Fruit fly (Drosophila melanogaster) whole organism, embryonic: Measurements from ENCODE around the gene CG7945.

Experiments
- B-H2 ChIP-seq: fragments of 200-800 bp; sonication (Bioruptor generic); optimal IDR thresholded peaks from 2 replicates; lab custom pipeline; 2018; ENCODE audit warnings: missing biosample characterization, mild to moderate bottlenecking, missing genetic modification characterization
- BEAF-32 ChIP-seq: fragments of 200-800 bp; sonication (Bioruptor generic); optimal IDR thresholded peaks from 3 replicates; lab custom pipeline; 2017; ENCODE audit warnings: missing biosample characterization, missing genetic modification characterization, mild to moderate bottlenecking, moderate library complexity, missing genetic modification reagents
- CG10267 ChIP-seq: fragments of 200-800 bp; sonication (Bioruptor generic); optimal IDR thresholded peaks from 2 replicates; lab custom pipeline; 2018; ENCODE audit warnings: missing biosample characterization, mild to moderate bottlenecking, missing genetic modification characterization, moderate library complexity
- CG10979 ChIP-seq: fragments of 200-800 bp; sonication (Bioruptor generic); optimal IDR thresholded peaks from 2 replicates; lab custom pipeline; 2018; ENCODE audit warnings: missing biosample characterization, mild to moderate bottlenecking, missing genetic modification characterization, moderate library complexity
- CG11093 ChIP-seq: fragments of 200-800 bp; sonication (Bioruptor generic); IDR thresholded peaks from 3 replicates; pipeline ENCODE4 v1.3.6; 2022; ENCODE audit warnings: missing biosample characterization, missing genetic modification characterization
- CG12391 ChIP-seq: fragments of 200-800 bp; sonication (Bioruptor generic); optimal IDR thresholded peaks from 3 replicates; lab custom pipeline; 2018; ENCODE audit warnings: missing biosample characterization, mild to moderate bottlenecking, missing genetic modification characterization, moderate library complexity
- CG15514 ChIP-seq: fragments of 200-800 bp; sonication (Bioruptor generic); optimal IDR thresholded peaks from 3 replicates; lab custom pipeline; 2017; ENCODE audit warnings: missing biosample characterization, missing genetic modification characterization, mild to moderate bottlenecking, moderate library complexity, missing genetic modification reagents
- CG1603 ChIP-seq: fragments of 200-800 bp; sonication (Bioruptor generic); optimal IDR thresholded peaks from 2 replicates; lab custom pipeline; 2019; ENCODE audit warnings: missing biosample characterization, mild to moderate bottlenecking, missing genetic modification characterization, moderate library complexity
- CG2116 ChIP-seq: fragments of 200-800 bp; sonication (Bioruptor generic); optimal IDR thresholded peaks from 3 replicates; lab custom pipeline; 2018; ENCODE audit warnings: missing biosample characterization, mild to moderate bottlenecking, missing genetic modification characterization
- CG2712 ChIP-seq: fragments of 200-800 bp; optimal IDR thresholded peaks from 3 replicates; lab custom pipeline; 2019; ENCODE audit warnings: missing biosample characterization, mild to moderate bottlenecking, missing genetic modification characterization, moderate library complexity
- CG33213 ChIP-seq: fragments of 200-800 bp; sonication (Bioruptor generic); optimal IDR thresholded peaks from 3 replicates; lab custom pipeline; 2016; ENCODE audit warnings: missing biosample characterization, missing genetic modification characterization
- CG34422 ChIP-seq: fragments of 200-800 bp; sonication (Bioruptor generic); IDR thresholded peaks from 3 replicates; pipeline ENCODE4 v1.3.6; 2022; ENCODE audit warnings: missing biosample characterization, missing genetic modification characterization
- CG42726 ChIP-seq: fragments of 200-800 bp; sonication (Bioruptor generic); IDR thresholded peaks from 2 replicates; pipeline ENCODE4 v1.3.6; 2022; ENCODE audit warnings: missing biosample characterization, missing genetic modification characterization; ENCODE audit not compliant: partially characterized antibody
- CG4707 ChIP-seq: fragments of 200-800 bp; sonication (Bioruptor generic); optimal IDR thresholded peaks from 2 replicates; lab custom pipeline; 2018; ENCODE audit warnings: missing biosample characterization, mild to moderate bottlenecking, missing genetic modification characterization, moderate library complexity
- CG6791 ChIP-seq: fragments of 200-800 bp; sonication (Bioruptor generic); IDR thresholded peaks from 3 replicates; pipeline ENCODE4 v1.3.6; 2022; ENCODE audit warnings: missing biosample characterization, missing genetic modification characterization; ENCODE audit not compliant: partially characterized antibody
- CG7372 ChIP-seq: fragments of 200-800 bp; sonication (Bioruptor generic); IDR thresholded peaks from 2 replicates; pipeline ENCODE4 v1.3.6; 2022; ENCODE audit warnings: missing biosample characterization, missing genetic modification characterization
- CG7987 ChIP-seq: fragments of 200-800 bp; sonication (Bioruptor generic); optimal IDR thresholded peaks from 2 replicates; lab custom pipeline; 2018; ENCODE audit warnings: missing biosample characterization, mild to moderate bottlenecking, missing genetic modification characterization, moderate library complexity
- Dip2 ChIP-seq: fragments of 200-800 bp; sonication (Bioruptor generic); IDR thresholded peaks from 2 replicates; pipeline ENCODE4 v1.3.6; 2022; ENCODE audit warnings: missing biosample characterization, missing genetic modification characterization
- Dll ChIP-seq: fragments of 200-800 bp; sonication (Bioruptor generic); IDR thresholded peaks from 4 replicates; pipeline ENCODE4 v1.3.6; 2022; ENCODE audit warnings: missing biosample characterization, missing genetic modification characterization; ENCODE audit not compliant: partially characterized antibody
- Dref ChIP-seq: fragments of 200-800 bp; sonication (Bioruptor generic); IDR thresholded peaks from 2 replicates; pipeline ENCODE4 v1.3.6; 2022; ENCODE audit warnings: missing biosample characterization, missing genetic modification characterization
- H2.0 ChIP-seq: fragments of 200-800 bp; sonication (Bioruptor generic); IDR thresholded peaks from 2 replicates; pipeline ENCODE4 v1.3.6; 2022; ENCODE audit warnings: missing biosample characterization, missing genetic modification characterization
- HLHmδ ChIP-seq: fragments of 200-800 bp; sonication (Bioruptor generic); optimal IDR thresholded peaks from 2 replicates; lab custom pipeline; 2018; ENCODE audit warnings: missing biosample characterization, mild to moderate bottlenecking, missing genetic modification characterization, moderate library complexity
- MBD-R2 ChIP-seq: fragments of 200-800 bp; sonication (Bioruptor generic); IDR thresholded peaks from 2 replicates; pipeline ENCODE4 v1.3.6; 2022; ENCODE audit warnings: missing biosample characterization, missing genetic modification characterization
- MESR4 ChIP-seq: fragments of 200-800 bp; sonication (Bioruptor generic); optimal IDR thresholded peaks from 2 replicates; lab custom pipeline; 2018; ENCODE audit warnings: missing biosample characterization, mild to moderate bottlenecking, missing genetic modification characterization, moderate library complexity
- Max ChIP-seq: fragments of 200-800 bp; sonication (Bioruptor generic); optimal IDR thresholded peaks from 2 replicates; lab custom pipeline; 2016; ENCODE audit warnings: missing biosample characterization, mild to moderate bottlenecking, missing genetic modification characterization
- Med ChIP-seq: fragments of 200-800 bp; sonication (Bioruptor generic); peaks from one replicate; lab custom pipeline; 2016; ENCODE audit warnings: missing biosample characterization, missing genetic modification characterization, mild to moderate bottlenecking, inconsistent platforms, moderate library complexity
- Myb ChIP-seq: fragments of 200-800 bp; sonication (Bioruptor generic); optimal IDR thresholded peaks from 2 replicates; lab custom pipeline; 2016; ENCODE audit warnings: missing biosample characterization, missing genetic modification characterization
- NfI ChIP-seq: fragments of 200-800 bp; sonication (Bioruptor generic); optimal IDR thresholded peaks from 3 replicates; lab custom pipeline; 2018; ENCODE audit warnings: missing biosample characterization, mild to moderate bottlenecking, missing genetic modification characterization, moderate library complexity
- Opbp ChIP-seq: fragments of 200-800 bp; sonication (Bioruptor generic); IDR thresholded peaks from 3 replicates; pipeline ENCODE4 v1.3.6; 2022; ENCODE audit warnings: missing biosample characterization, missing genetic modification characterization; ENCODE audit not compliant: partially characterized antibody
- Sin3A ChIP-seq: fragments of >200 bp; optimal IDR thresholded peaks from 2 replicates; lab custom pipeline; 2018
- amos ChIP-seq: fragments of 200-800 bp; sonication (Bioruptor generic); IDR thresholded peaks from 2 replicates; pipeline ENCODE4 v1.3.6; 2022; ENCODE audit warnings: missing biosample characterization, missing genetic modification characterization; ENCODE audit not compliant: partially characterized antibody
- ase ChIP-seq: fragments of 200-800 bp; sonication (Bioruptor generic); IDR thresholded peaks from 3 replicates; pipeline ENCODE4 v1.3.6; 2022; ENCODE audit warnings: missing biosample characterization, missing genetic modification characterization
- bbx ChIP-seq: fragments of 200-800 bp; sonication (Bioruptor generic); IDR thresholded peaks from 2 replicates; pipeline ENCODE4 v1.3.6; 2022; ENCODE audit warnings: missing biosample characterization, missing genetic modification characterization; ENCODE audit not compliant: partially characterized antibody
- ci ChIP-seq: fragments of 200-800 bp; sonication (Bioruptor generic); IDR thresholded peaks from 3 replicates; pipeline ENCODE4 v1.3.6; 2022; ENCODE audit warnings: missing biosample characterization, missing genetic modification characterization
- crp ChIP-seq, 2 experiments: fragments of 200-800 bp; sonication (Bioruptor generic); optimal IDR thresholded peaks; 2 replicates in 1 of 2; 3 replicates in 1 of 2; lab custom pipeline; 2017; ENCODE audit warnings: missing biosample characterization in 2 of 2, missing genetic modification characterization in 2 of 2, mild to moderate bottlenecking in 1 of 2, moderate library complexity in 1 of 2
- dm ChIP-seq: fragments of 200-800 bp; sonication (Bioruptor generic); optimal IDR thresholded peaks from 3 replicates; lab custom pipeline; 2016; ENCODE audit warnings: missing biosample characterization, missing genetic modification characterization
- en ChIP-seq: fragments of 200-800 bp; sonication (Bioruptor generic); optimal IDR thresholded peaks from 2 replicates; lab custom pipeline; 2016; ENCODE audit warnings: missing biosample characterization, missing genetic modification characterization
- grau ChIP-seq: fragments of 200-800 bp; optimal IDR thresholded peaks from 3 replicates; lab custom pipeline; 2019; ENCODE audit warnings: missing biosample characterization, mild to moderate bottlenecking, missing genetic modification characterization, moderate library complexity
- gro ChIP-seq: fragments of 200-800 bp; sonication (Bioruptor generic); optimal IDR thresholded peaks from 2 replicates; lab custom pipeline; 2016; ENCODE audit warnings: missing biosample characterization, missing genetic modification characterization
- gt ChIP-seq: fragments of 200-800 bp; sonication (Bioruptor generic); IDR thresholded peaks from 2 replicates; pipeline ENCODE4 v1.3.6; 2022; ENCODE audit warnings: missing biosample characterization, missing genetic modification characterization
- hth ChIP-seq: fragments of >200 bp; optimal IDR thresholded peaks from 2 replicates; lab custom pipeline; 2017; ENCODE audit warnings: inconsistent platforms
- jigr1 ChIP-seq: fragments of 200-800 bp; sonication (Bioruptor generic); IDR thresholded peaks from 3 replicates; pipeline ENCODE4 v1.3.6; 2022; ENCODE audit warnings: missing biosample characterization, missing genetic modification characterization
- nerfin-2 ChIP-seq: fragments of 200-800 bp; sonication (Bioruptor generic); IDR thresholded peaks from 2 replicates; pipeline ENCODE4 v1.3.6; 2022; ENCODE audit warnings: missing biosample characterization, missing genetic modification characterization; ENCODE audit not compliant: partially characterized antibody
- phol ChIP-seq: fragments of 200-800 bp; sonication (Bioruptor generic); optimal IDR thresholded peaks from 3 replicates; lab custom pipeline; 2018; ENCODE audit warnings: missing biosample characterization, mild to moderate bottlenecking, missing genetic modification characterization, moderate library complexity
- pzg ChIP-seq: fragments of 200-800 bp; sonication (Bioruptor generic); optimal IDR thresholded peaks from 3 replicates; lab custom pipeline; 2018; ENCODE audit warnings: missing biosample characterization, mild to moderate bottlenecking, missing genetic modification characterization, moderate library complexity
- tap ChIP-seq: fragments of 200-800 bp; optimal IDR thresholded peaks from 3 replicates; lab custom pipeline; 2019; ENCODE audit warnings: missing biosample characterization, mild to moderate bottlenecking, missing genetic modification characterization, moderate library complexity
- twi ChIP-seq: fragments of 200-800 bp; optimal IDR thresholded peaks from 2 replicates; lab custom pipeline; 2019; ENCODE audit warnings: missing biosample characterization, mild to moderate bottlenecking, missing genetic modification characterization, moderate library complexity
- unc-4 ChIP-seq: fragments of 200-800 bp; sonication (Bioruptor generic); IDR thresholded peaks from 2 replicates; pipeline ENCODE4 v1.3.6; 2022; ENCODE audit warnings: missing biosample characterization, missing genetic modification characterization; ENCODE audit not compliant: partially characterized antibody
- vvl ChIP-seq: fragments of 200-800 bp; sonication (Bioruptor generic); IDR thresholded peaks from 2 replicates; pipeline ENCODE4 v1.3.6; 2022; ENCODE audit warnings: missing biosample characterization, missing genetic modification characterization

The CG7945 gene

DNA sequence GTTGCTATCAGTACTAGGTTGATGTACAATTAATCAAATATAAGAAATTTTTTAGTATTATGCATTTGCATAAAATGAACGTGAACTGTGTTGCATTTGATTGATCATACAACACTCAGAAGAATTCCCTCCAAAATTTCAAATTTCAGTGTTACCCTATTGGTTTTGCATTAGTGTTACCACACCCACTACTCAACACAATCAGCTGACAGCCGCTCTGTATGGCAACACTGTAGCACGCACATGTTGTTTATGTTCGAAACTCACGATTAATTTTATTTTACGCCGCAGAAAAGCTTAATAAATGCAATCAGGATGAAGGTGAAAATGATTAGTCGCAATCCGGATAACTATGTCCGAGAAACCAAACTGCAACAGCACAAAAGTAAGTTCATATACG is 25.2 kb downstream of the CG7945 start, which contains the start of gene CG7275 (continued):
- TF ChIP-seq grau, result no peak
- TF ChIP-seq CG2712, result peak; percentile 2
- peak; percentile 53; the same call in 1 of the 3 replicates for TF ChIP-seq CG34422 (GFP tag; lab: Robert Waterston, UW)
- TF ChIP-seq Max, result peak; percentile 86
- TF ChIP-seq CG42726 (GFP tag; lab: Robert Waterston, UW), result 0 out of 2 replicates have a peak, but pooled peaks have one; percentile 28
- TF ChIP-seq CG4707 (GFP tag; lab: Kevin White, UChicago), result no peak
- peak; percentile 58 for TF ChIP-seq CG10267
- TF ChIP-seq jigr1 (GFP tag; lab: Robert Waterston, UW), result no peak
- TF ChIP-seq Dll, result peak; percentile 44; the same call in 1 of the 4 replicates
- TF ChIP-seq H2.0 (GFP tag; lab: Robert Waterston, UW), result no peak
- peak; percentile 40 for TF ChIP-seq CG2116 (GFP tag; lab: Kevin White, UChicago)
- TF ChIP-seq dm (GFP tag; lab: Kevin White, UChicago), result peak; percentile 95
- peak; percentile 91 for TF ChIP-seq MBD-R2 (GFP tag; lab: Robert Waterston, UW)
- peak; percentile 52 for TF ChIP-seq Sin3A
- TF ChIP-seq CG12391, result peak; percentile 5
- peak; percentile 55 for TF ChIP-seq twi (tag; lab: Kevin White, UChicago)
- TF ChIP-seq Opbp, result peak; percentile 65; the same call in 2 of the 3 replicates
- TF ChIP-seq gt (GFP tag; lab: Robert Waterston, UW), result no peak
- TF ChIP-seq CG6791 (GFP tag; lab: Robert Waterston, UW), result peak; percentile 57; the same call in 1 of the 3 replicates
- peak; percentile 6 for TF ChIP-seq NfI
- TF ChIP-seq CG7372 (GFP tag; lab: Robert Waterston, UW), result no peak
- TF ChIP-seq en (GFP tag; lab: Kevin White, UChicago), result no peak
- peak; percentile 52; the same call in 1 of the 2 replicates for TF ChIP-seq bbx (GFP tag; lab: Robert Waterston, UW)
- TF ChIP-seq Myb, result peak; percentile 47
- TF ChIP-seq hth (lab: Kevin White, UChicago), result no peak
- peak; percentile 36 for TF ChIP-seq CG7987 (GFP tag; lab: Kevin White, UChicago)
- peak; percentile 68 for TF ChIP-seq CG1603 (tag; lab: Kevin White, UChicago)
- peak; percentile 54 for TF ChIP-seq MESR4
- peak; percentile 42; the same call in 1 of the 3 replicates for TF ChIP-seq ci (GFP tag; lab: Robert Waterston, UW)
- TF ChIP-seq CG10979 (tag; lab: Kevin White, UChicago), result no peak
- TF ChIP-seq CG15514 (GFP tag; lab: Kevin White, UChicago), result peak; percentile 57
- TF ChIP-seq tap (tag; lab: Kevin White, UChicago), result no peak
- peak; percentile 23; the same call in 1 of the 2 replicates for TF ChIP-seq nerfin-2 (GFP tag; lab: Robert Waterston, UW)
- peak; percentile 17 for TF ChIP-seq gro (GFP tag; lab: Kevin White, UChicago)
- TF ChIP-seq crp (GFP tag; optimal IDR thresholded peaks at IDR 0.05; lab: Kevin White, UChicago), result peak; percentile 86 to 98
- no peak for TF ChIP-seq HLHmδ (GFP tag; lab: Kevin White, UChicago)
- peak; percentile 92 for TF ChIP-seq pzg
- no peak for TF ChIP-seq CG11093 (GFP tag; lab: Robert Waterston, UW)
- peak; percentile 15 for TF ChIP-seq CG33213 (GFP tag; lab: Kevin White, UChicago)
- TF ChIP-seq B-H2, result peak; percentile 18
- TF ChIP-seq Med (GFP tag; lab: Kevin White, UChicago), result peak; percentile 85
- TF ChIP-seq Dref, result peak; percentile 43; the same call in 1 of the 2 replicates
- peak; percentile 55; the same call in 1 of the 2 replicates for TF ChIP-seq amos (GFP tag; lab: Robert Waterston, UW)
- no peak for TF ChIP-seq ase
- peak; percentile 55 for TF ChIP-seq BEAF-32 (GFP tag; lab: Kevin White, UChicago)
- TF ChIP-seq vvl (GFP tag; lab: Robert Waterston, UW), result peak; percentile 56; the same call in 1 of the 2 replicates
- no peak for TF ChIP-seq Dip2 (GFP tag; lab: Robert Waterston, UW)
- TF ChIP-seq unc-4 (GFP tag; lab: Robert Waterston, UW), result peak; percentile 52; the same call in 1 of the 2 replicates
- peak; percentile 33 for TF ChIP-seq phol (tag; lab: Kevin White, UChicago)
